Fruit fly (Drosophila melanogaster) Kc167 (cell line): ENCODE measurements around the gene CG13699.

Experiments
- Myc ChIP-seq: fragments of >200 bp; optimal IDR thresholded peaks from 2 replicates; lab custom pipeline; 2017; ENCODE audit warnings: missing external identifiers
- ttk ChIP-seq: sonication (Bioruptor generic); optimal IDR thresholded peaks from 2 replicates; lab custom pipeline; 2017; ENCODE audit warnings: missing external identifiers

dm6 chr3L:18187472-18188089, 25.3 kb upstream of the CG13699 start:
- no peak for TF ChIP-seq Myc (lab: Kevin White, UChicago)
- no peak for TF ChIP-seq ttk
